Worm (Caenorhabditis elegans) whole organism, midembryonic: ENCODE data around the gene ZC416.2.

Experiments
- flt-1 ChIP-seq: fragments of 200-800 bp; sonication (Bioruptor generic); IDR thresholded peaks from 2 replicates; pipeline ENCODE4 v1.3.6; 2022; ENCODE audit warnings: missing genetic modification characterization, missing compliant biosample characterization
- ref-1 ChIP-seq: fragments of 200-800 bp; sonication (Bioruptor generic); conservative IDR thresholded peaks from 2 replicates; pipeline ENCODE4 v1.3.6; 2022; ENCODE audit warnings: missing genetic modification reagents, missing genetic modification characterization, missing compliant biosample characterization
- tab-1 ChIP-seq: fragments of 200-800 bp; sonication (Bioruptor generic); IDR thresholded peaks from 2 replicates; pipeline ENCODE4 v1.3.6; 2022; ENCODE audit warnings: missing genetic modification characterization, missing compliant biosample characterization
- ztf-23 ChIP-seq: fragments of 200-800 bp; sonication (Bioruptor generic); IDR thresholded peaks from 2 replicates; pipeline ENCODE4 v1.3.6; 2022; ENCODE audit warnings: missing genetic modification reagents, missing genetic modification characterization, missing compliant biosample characterization
- ztf-29 ChIP-seq: fragments of 200-800 bp; sonication (Bioruptor generic); IDR thresholded peaks from 2 replicates; pipeline ENCODE4 v1.3.6; 2022; ENCODE audit warnings: missing genetic modification reagents, missing genetic modification characterization, missing compliant biosample characterization

DNA sequence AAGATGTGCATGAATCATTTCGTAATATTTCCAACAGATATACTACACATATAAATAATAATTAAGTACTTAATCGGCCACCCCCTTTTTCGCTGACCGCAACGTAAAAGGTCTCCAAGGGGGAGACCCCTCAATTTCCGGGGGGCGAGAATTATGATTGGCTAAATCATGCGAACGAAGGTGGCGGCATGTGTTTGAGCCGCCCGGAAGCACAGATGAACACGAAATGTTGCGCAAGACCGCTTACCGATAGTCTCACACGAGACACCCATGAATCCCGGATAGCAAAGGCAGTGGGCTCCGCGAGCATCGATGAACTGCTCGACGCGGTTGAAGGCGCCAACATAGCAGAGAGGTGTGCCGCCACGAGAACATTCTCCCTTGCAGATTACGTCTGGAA is 31.7 kb downstream of the ZC416.2 start:
- TF ChIP-seq tab-1 (GFP tag; lab: Robert Waterston, UW) (no peak), ztf-29 (GFP tag; lab: Robert Waterston, UW) (no peak), ztf-23 (no peak), flt-1 (no peak), ref-1 (GFP tag; lab: Robert Waterston, UW) (no peak)
